Fruit fly (Drosophila melanogaster) whole organism, embryonic: ENCODE results near the gene PNKP.

ENCODE experiments used
- Awh ChIP-seq: fragments of 200-800 bp; sonication (Bioruptor generic); IDR thresholded peaks from 2 replicates; pipeline ENCODE4, ENCODE4 v1.3.6; 2022; ENCODE audit warnings: missing biosample characterization, missing genetic modification characterization
- Bdp1 ChIP-seq: fragments of 200-800 bp; sonication (Bioruptor generic); optimal IDR thresholded peaks from 3 replicates; lab custom pipeline; 2016; ENCODE audit warnings: missing biosample characterization, missing genetic modification characterization
- Bgb ChIP-seq: fragments of 200-800 bp; sonication (Bioruptor generic); IDR thresholded peaks from 2 replicates; pipeline ENCODE4 v1.3.6; 2022; ENCODE audit warnings: missing biosample characterization, missing genetic modification characterization; ENCODE audit not compliant: partially characterized antibody
- Blimp-1 ChIP-seq: fragments of 200-800 bp; sonication (Bioruptor generic); optimal IDR thresholded peaks from 3 replicates; lab custom pipeline; 2018; ENCODE audit warnings: missing biosample characterization, missing genetic modification characterization, mild to moderate bottlenecking, moderate library complexity, missing genetic modification reagents
- CG10209 ChIP-seq: fragments of 200-800 bp; sonication (Bioruptor generic); optimal IDR thresholded peaks from 3 replicates; lab custom pipeline; 2017; ENCODE audit warnings: missing biosample characterization, mild to moderate bottlenecking, missing genetic modification characterization, missing genetic modification reagents
- CG10274 ChIP-seq: fragments of 200-800 bp; sonication (Bioruptor generic); optimal IDR thresholded peaks from 3 replicates; lab custom pipeline; 2017; ENCODE audit warnings: missing biosample characterization, mild to moderate bottlenecking, missing genetic modification characterization
- CG10565 ChIP-seq: fragments of 200-800 bp; sonication (Bioruptor generic); optimal IDR thresholded peaks from 3 replicates; lab custom pipeline; 2016; ENCODE audit warnings: missing biosample characterization, mild to moderate bottlenecking, missing genetic modification characterization
- CG12236 ChIP-seq: fragments of 200-800 bp; sonication (Bioruptor generic); optimal IDR thresholded peaks from 2 replicates; lab custom pipeline; 2016; ENCODE audit warnings: missing biosample characterization, missing genetic modification characterization
- CG12299 ChIP-seq: fragments of 200-800 bp; sonication (Bioruptor generic); optimal IDR thresholded peaks from 2 replicates; lab custom pipeline; 2018; ENCODE audit warnings: missing biosample characterization, mild to moderate bottlenecking, missing genetic modification characterization
- CG12744 ChIP-seq: fragments of 200-800 bp; sonication (Bioruptor generic); optimal IDR thresholded peaks from 2 replicates; lab custom pipeline; 2016; ENCODE audit warnings: missing biosample characterization, missing genetic modification characterization
- CG14014 ChIP-seq: fragments of 200-800 bp; sonication (Bioruptor generic); IDR thresholded peaks from 2 replicates; pipeline ENCODE4 v1.3.6; 2022; ENCODE audit warnings: missing biosample characterization, missing genetic modification characterization
- CG1602 ChIP-seq: fragments of 200-800 bp; sonication (Bioruptor generic); optimal IDR thresholded peaks from 3 replicates; lab custom pipeline; 2016; ENCODE audit warnings: missing biosample characterization, missing genetic modification characterization
- CG2116 ChIP-seq: fragments of 200-800 bp; sonication (Bioruptor generic); optimal IDR thresholded peaks from 3 replicates; lab custom pipeline; 2018; ENCODE audit warnings: missing biosample characterization, mild to moderate bottlenecking, missing genetic modification characterization
- CG2120 ChIP-seq: fragments of 200-800 bp; sonication (Bioruptor generic); optimal IDR thresholded peaks from 3 replicates; lab custom pipeline; 2016; ENCODE audit warnings: missing biosample characterization, missing genetic modification characterization
- CG4617 ChIP-seq: fragments of 200-800 bp; sonication (Bioruptor generic); optimal IDR thresholded peaks from 3 replicates; lab custom pipeline; 2016; ENCODE audit warnings: missing biosample characterization, missing genetic modification characterization, borderline replicate concordance
- CG4707 ChIP-seq: fragments of 200-800 bp; sonication (Bioruptor generic); optimal IDR thresholded peaks from 2 replicates; lab custom pipeline; 2018; ENCODE audit warnings: missing biosample characterization, mild to moderate bottlenecking, missing genetic modification characterization, moderate library complexity
- CG7963 ChIP-seq: fragments of 200-800 bp; sonication (Bioruptor generic); IDR thresholded peaks from 3 replicates; pipeline ENCODE4 v1.3.6; 2022; ENCODE audit warnings: missing biosample characterization, missing genetic modification characterization; ENCODE audit not compliant: partially characterized antibody
- Dbx ChIP-seq: fragments of 200-800 bp; sonication (Bioruptor generic); IDR thresholded peaks from 3 replicates; pipeline ENCODE4 v1.3.6; 2022; ENCODE audit warnings: missing biosample characterization, missing genetic modification characterization
- Deaf1 ChIP-seq: fragments of 200-800 bp; optimal IDR thresholded peaks from 3 replicates; lab custom pipeline; 2019; ENCODE audit warnings: missing biosample characterization, mild to moderate bottlenecking, missing genetic modification characterization, moderate library complexity
- Dp ChIP-seq: fragments of 200-800 bp; sonication (Bioruptor generic); optimal IDR thresholded peaks from 2 replicates; lab custom pipeline; 2018; ENCODE audit warnings: missing biosample characterization, mild to moderate bottlenecking, missing genetic modification characterization, moderate library complexity
- E2f2 ChIP-seq: fragments of 200-800 bp; sonication (Bioruptor generic); IDR thresholded peaks from 2 replicates; pipeline ENCODE4 v1.3.6; 2022; ENCODE audit warnings: missing biosample characterization, missing genetic modification characterization
- HLHmδ ChIP-seq: fragments of 200-800 bp; sonication (Bioruptor generic); optimal IDR thresholded peaks from 2 replicates; lab custom pipeline; 2018; ENCODE audit warnings: missing biosample characterization, mild to moderate bottlenecking, missing genetic modification characterization, moderate library complexity
- MTF-1 ChIP-seq: fragments of 200-800 bp; sonication (Bioruptor generic); optimal IDR thresholded peaks from 2 replicates; lab custom pipeline; 2018; ENCODE audit warnings: missing biosample characterization, mild to moderate bottlenecking, missing genetic modification characterization, borderline replicate concordance
- Med ChIP-seq: fragments of 200-800 bp; sonication (Bioruptor generic); peaks from one replicate; lab custom pipeline; 2016; ENCODE audit warnings: missing biosample characterization, missing genetic modification characterization, mild to moderate bottlenecking, inconsistent platforms, moderate library complexity
- Meics ChIP-seq: fragments of 200-800 bp; sonication (Bioruptor generic); optimal IDR thresholded peaks from 2 replicates; lab custom pipeline; 2017; ENCODE audit warnings: missing biosample characterization, mild to moderate bottlenecking, missing genetic modification characterization
- NFAT ChIP-seq: fragments of 200-800 bp; sonication (Bioruptor generic); IDR thresholded peaks from 2 replicates; pipeline ENCODE4 v1.3.6; 2022; ENCODE audit warnings: missing biosample characterization, missing genetic modification characterization
- NK7.1 ChIP-seq: fragments of 200-800 bp; sonication (Bioruptor generic); optimal IDR thresholded peaks from 3 replicates; lab custom pipeline; 2016; ENCODE audit warnings: missing biosample characterization, missing genetic modification characterization
- Taf1 ChIP-seq: fragments of 200-800 bp; sonication (Bioruptor generic); IDR thresholded peaks from 2 replicates; pipeline ENCODE4 v1.3.6; 2022; ENCODE audit warnings: missing biosample characterization, missing genetic modification characterization
- Trl ChIP-seq, 3 experiments: fragments of >200 bp in 2 of 3; fragments of 200-800 bp in 1 of 3; sonication (Bioruptor generic) in 1 of 3; optimal IDR thresholded peaks; 2 replicates in 1 of 3; 3 replicates in 2 of 3; lab custom pipeline; 2016 to 2017; ENCODE audit warnings: missing biosample characterization in 1 of 3, missing genetic modification characterization in 1 of 3
- bab2 ChIP-seq: fragments of 200-800 bp; sonication (Bioruptor generic); optimal IDR thresholded peaks from 2 replicates; lab custom pipeline; 2016; ENCODE audit warnings: missing biosample characterization, missing genetic modification characterization
- cad ChIP-seq: fragments of >200 bp; optimal IDR thresholded peaks from 2 replicates; lab custom pipeline; 2017; ENCODE audit warnings: missing biosample characterization, missing genetic modification characterization
- ci ChIP-seq: fragments of 200-800 bp; sonication (Bioruptor generic); IDR thresholded peaks from 3 replicates; pipeline ENCODE4 v1.3.6; 2022; ENCODE audit warnings: missing biosample characterization, missing genetic modification characterization
- corto ChIP-seq: fragments of 200-800 bp; sonication (Bioruptor generic); optimal IDR thresholded peaks from 2 replicates; lab custom pipeline; 2016; ENCODE audit warnings: missing biosample characterization, mild to moderate bottlenecking, missing genetic modification characterization, moderate library complexity
- disco-r ChIP-seq: fragments of 200-800 bp; sonication (Bioruptor generic); optimal IDR thresholded peaks from 2 replicates; lab custom pipeline; 2016; ENCODE audit warnings: missing biosample characterization, missing genetic modification characterization
- fd3F ChIP-seq: fragments of 200-800 bp; sonication (Bioruptor generic); optimal IDR thresholded peaks from 2 replicates; lab custom pipeline; 2018; ENCODE audit warnings: missing biosample characterization, mild to moderate bottlenecking, missing genetic modification characterization, moderate library complexity
- gcm2 ChIP-seq: fragments of 200-800 bp; sonication (Bioruptor generic); optimal IDR thresholded peaks from 2 replicates; lab custom pipeline; 2016; ENCODE audit warnings: missing biosample characterization, missing genetic modification characterization
- ind ChIP-seq: fragments of 200-800 bp; sonication (Bioruptor generic); optimal IDR thresholded peaks from 3 replicates; lab custom pipeline; 2016; ENCODE audit warnings: missing biosample characterization, missing genetic modification characterization
- insv ChIP-seq, 2 experiments: fragments of 200-800 bp; sonication (Bioruptor generic); optimal IDR thresholded peaks; 3 replicates each; lab custom pipeline; 2016 to 2018; ENCODE audit warnings: missing biosample characterization in 2 of 2, missing genetic modification characterization in 2 of 2
- kah ChIP-seq: fragments of 200-800 bp; sonication (Bioruptor generic); optimal IDR thresholded peaks from 2 replicates; lab custom pipeline; 2018; ENCODE audit warnings: missing biosample characterization, mild to moderate bottlenecking, missing genetic modification characterization
- maf-S ChIP-seq: fragments of 200-800 bp; sonication (Bioruptor generic); optimal IDR thresholded peaks from 2 replicates; lab custom pipeline; 2016; ENCODE audit warnings: missing biosample characterization, missing genetic modification characterization
- odd ChIP-seq: fragments of 200-800 bp; sonication (Bioruptor generic); optimal IDR thresholded peaks from 2 replicates; lab custom pipeline; 2017; ENCODE audit warnings: missing biosample characterization, mild to moderate bottlenecking, missing genetic modification characterization
- ro ChIP-seq: fragments of 200-800 bp; sonication (Bioruptor generic); IDR thresholded peaks from 2 replicates; pipeline ENCODE4 v1.3.6; 2022; ENCODE audit warnings: missing biosample characterization, missing genetic modification characterization
- sc ChIP-seq, 3 experiments: fragments of >200 bp in 2 of 3; fragments of 200-800 bp in 1 of 3; sonication (Bioruptor generic) in 1 of 3; optimal IDR thresholded peaks; 2 replicates in 2 of 3; 3 replicates in 1 of 3; lab custom pipeline; 2017; ENCODE audit warnings: mild to moderate bottlenecking in 1 of 3, missing biosample characterization in 1 of 3, missing genetic modification characterization in 1 of 3, missing genetic modification reagents in 1 of 3
- sd ChIP-seq: fragments of 200-800 bp; sonication (Bioruptor generic); optimal IDR thresholded peaks from 3 replicates; lab custom pipeline; 2018; ENCODE audit warnings: missing biosample characterization, mild to moderate bottlenecking, missing genetic modification characterization, moderate library complexity
- tin ChIP-seq: fragments of 200-800 bp; sonication (Bioruptor generic); optimal IDR thresholded peaks from 3 replicates; lab custom pipeline; 2016; ENCODE audit warnings: missing biosample characterization, missing genetic modification characterization
- trh ChIP-seq: fragments of 200-800 bp; sonication (Bioruptor generic); optimal IDR thresholded peaks from 2 replicates; lab custom pipeline; 2016; ENCODE audit warnings: missing biosample characterization, missing genetic modification characterization
- tup ChIP-seq: fragments of 200-800 bp; sonication (Bioruptor generic); optimal IDR thresholded peaks from 2 replicates; lab custom pipeline; 2016; ENCODE audit warnings: missing biosample characterization, mild to moderate bottlenecking, missing genetic modification characterization, moderate library complexity
- zf30C ChIP-seq: fragments of 200-800 bp; sonication (Bioruptor generic); optimal IDR thresholded peaks from 3 replicates; lab custom pipeline; 2018; ENCODE audit warnings: missing biosample characterization, mild to moderate bottlenecking, missing genetic modification characterization

Gene PNKP

dm6 chr3R:8316344-8317105, 26.8 kb downstream of the PNKP start, which contains the start of gene Coq2 (continued):
- no peak for TF ChIP-seq CG10565 (GFP tag; lab: Kevin White, UChicago)
- TF ChIP-seq disco-r, result no peak
- no peak for TF ChIP-seq Blimp-1 (GFP tag; lab: Kevin White, UChicago)
- no peak for TF ChIP-seq CG12744 (GFP tag; lab: Kevin White, UChicago)
- no peak for TF ChIP-seq NK7.1 (GFP tag; lab: Kevin White, UChicago)
- no peak for TF ChIP-seq sc (optimal IDR thresholded peaks at IDR 0.05; lab: Kevin White, UChicago)
- no peak for TF ChIP-seq sc (GFP tag; optimal IDR thresholded peaks at IDR 0.05; lab: Kevin White, UChicago)
- peak; percentile 79 for TF ChIP-seq Med (GFP tag; lab: Kevin White, UChicago)
- TF ChIP-seq CG12236 (GFP tag; lab: Kevin White, UChicago), result no peak
- no peak for TF ChIP-seq bab2 (GFP tag; lab: Kevin White, UChicago)
- TF ChIP-seq Bdp1 (GFP tag; lab: Kevin White, UChicago), result no peak
- TF ChIP-seq insv (GFP tag; optimal IDR thresholded peaks at IDR 0.05; lab: Kevin White, UChicago), result peak in 1 of 2 experiments; percentile 93
- TF ChIP-seq Taf1, result no peak
- no peak for TF ChIP-seq ro (GFP tag; lab: Robert Waterston, UW)
- no peak for TF ChIP-seq maf-S (GFP tag; lab: Kevin White, UChicago)
- TF ChIP-seq tup (GFP tag; lab: Kevin White, UChicago), result no peak
- no peak for TF ChIP-seq zf30C (GFP tag; lab: Kevin White, UChicago)
- no peak for TF ChIP-seq kah (GFP tag; lab: Kevin White, UChicago)
- TF ChIP-seq MTF-1, result peak; percentile 100
- no peak for TF ChIP-seq CG10209
- TF ChIP-seq trh, result no peak
- TF ChIP-seq Bgb, result no peak
- no peak for TF ChIP-seq Deaf1 (tag; lab: Kevin White, UChicago)
- no peak for TF ChIP-seq tin (GFP tag; lab: Kevin White, UChicago)
- TF ChIP-seq CG12299, result no peak
- no peak for TF ChIP-seq corto (GFP tag; lab: Kevin White, UChicago)
- no peak for TF ChIP-seq gcm2 (GFP tag; lab: Kevin White, UChicago)
- TF ChIP-seq NFAT (GFP tag; lab: Robert Waterston, UW), result no peak
- no peak for TF ChIP-seq HLHmδ (GFP tag; lab: Kevin White, UChicago)
- no peak for TF ChIP-seq fd3F (GFP tag; lab: Kevin White, UChicago)
- peak; percentile 25 for TF ChIP-seq CG2120 (GFP tag; lab: Kevin White, UChicago)
- peak in 1 of 2 experiments; percentile 4 for TF ChIP-seq Trl (optimal IDR thresholded peaks at IDR 0.05; lab: Kevin White, UChicago)
- no peak for TF ChIP-seq Trl (GFP tag; optimal IDR thresholded peaks at IDR 0.05; lab: Kevin White, UChicago)
- TF ChIP-seq CG14014 (GFP tag; lab: Robert Waterston, UW), result no peak
- peak; percentile 92 for TF ChIP-seq sd (tag; lab: Kevin White, UChicago)
- no peak for TF ChIP-seq Meics
- no peak for TF ChIP-seq CG7963 (GFP tag; lab: Robert Waterston, UW)
- no peak for TF ChIP-seq CG1602 (GFP tag; lab: Kevin White, UChicago)
- TF ChIP-seq CG4617 (GFP tag; lab: Kevin White, UChicago), result peak; percentile 65
- TF ChIP-seq ci (GFP tag; lab: Robert Waterston, UW), result no peak
- TF ChIP-seq E2f2, result peak; percentile 96
- TF ChIP-seq Dbx (GFP tag; lab: Robert Waterston, UW), result 0 out of 3 replicates have a peak, but pooled peaks have one; percentile 13
- TF ChIP-seq odd (GFP tag; lab: Kevin White, UChicago), result no peak
- no peak for TF ChIP-seq cad
- no peak for TF ChIP-seq Awh (GFP tag; lab: Robert Waterston, UW)
- peak; percentile 84 for TF ChIP-seq CG2116 (GFP tag; lab: Kevin White, UChicago)
- TF ChIP-seq Dp (GFP tag; lab: Kevin White, UChicago), result peak; percentile 93
- TF ChIP-seq CG10274 (GFP tag; lab: Kevin White, UChicago), result no peak
- no peak for TF ChIP-seq CG4707 (GFP tag; lab: Kevin White, UChicago)
- TF ChIP-seq ind (GFP tag; lab: Kevin White, UChicago), result no peak
